Fruit fly (Drosophila melanogaster) ovary, adult (tissue): ENCODE measurements around the gene Eip93F.

Source experiments
- CG17801 ChIP-seq: fragments of 200-800 bp; optimal IDR thresholded peaks from 2 replicates; lab custom pipeline; 2019; ENCODE audit warnings: missing biosample characterization, mild to moderate bottlenecking, missing genetic modification characterization, moderate library complexity; ENCODE audit not compliant: partially characterized antibody

Gene Eip93F

dm6 chr3R:21948691-21949560 is at the start of gene Eip93F:
Gene Eip93F, plus strand, starts transcription at chr3R:21949114.
- TF ChIP-seq CG17801 (GFP tag; lab: Kevin White, UChicago): peak; percentile 26

dm6 chr3R:21899170-21899575 is 49.7 kb upstream of the Eip93F start:
- no peak for TF ChIP-seq CG17801 (GFP tag; lab: Kevin White, UChicago)

dm6 chr3R:21904345-21904744 is 44.6 kb upstream of the Eip93F start:
- TF ChIP-seq CG17801 (GFP tag; lab: Kevin White, UChicago): no peak

dm6 chr3R:21905615-21906014 is 43.3 kb upstream of the Eip93F start:
- TF ChIP-seq CG17801 (GFP tag; lab: Kevin White, UChicago): no peak

- no peak for TF ChIP-seq CG17801 (GFP tag; lab: Kevin White, UChicago)
Observed at dm6 chr3R:21906867-21907266, 42.0 kb upstream of the Eip93F start.

- no peak for TF ChIP-seq CG17801 (GFP tag; lab: Kevin White, UChicago)
Observed at dm6 chr3R:21911516-21911915, 37.4 kb upstream of the Eip93F start, which contains the start of gene Qsox3. Gene Qsox3, plus strand, starts transcription at chr3R:21911816.

dm6 chr3R:21913447-21913846 is 35.5 kb upstream of the Eip93F start, which contains the start of gene Qsox2:
Gene Qsox2, plus strand, starts transcription at chr3R:21913747.
- TF ChIP-seq CG17801 (GFP tag; lab: Kevin White, UChicago): no peak

dm6 chr3R:21916987-21917386 is 31.9 kb upstream of the Eip93F start:
- no peak for TF ChIP-seq CG17801 (GFP tag; lab: Kevin White, UChicago)

dm6 chr3R:21920495-21920894 is 28.4 kb upstream of the Eip93F start:
- TF ChIP-seq CG17801 (GFP tag; lab: Kevin White, UChicago): no peak

- TF ChIP-seq CG17801 (GFP tag; lab: Kevin White, UChicago): no peak
Observed at dm6 chr3R:21921363-21922208, 27.3 kb upstream of the Eip93F start.

dm6 chr3R:21922244-21922643 is 26.7 kb upstream of the Eip93F start:
- no peak for TF ChIP-seq CG17801 (GFP tag; lab: Kevin White, UChicago)

- TF ChIP-seq CG17801 (GFP tag; lab: Kevin White, UChicago): no peak
Observed at dm6 chr3R:21922674-21923323, 26.1 kb upstream of the Eip93F start.

dm6 chr3R:21923742-21924141 is 25.2 kb upstream of the Eip93F start:
- no peak for TF ChIP-seq CG17801 (GFP tag; lab: Kevin White, UChicago)

- TF ChIP-seq CG17801 (GFP tag; lab: Kevin White, UChicago): no peak
Observed at dm6 chr3R:21928214-21928613, 20.7 kb upstream of the Eip93F start.

dm6 chr3R:21931346-21931745 is 17.6 kb upstream of the Eip93F start:
- TF ChIP-seq CG17801 (GFP tag; lab: Kevin White, UChicago): peak; percentile 40
